Worm (Caenorhabditis elegans): ENCODE data around the gene Y65A5A.24.

Gene Y65A5A.24

ce11 chrIV:16399776-16400368, 6.1 kb downstream of the Y65A5A.24 start, which contains the start of gene Y65A5A.1:
Y65A5A.1 (minus strand) TSS chrIV:16399826.
- no peak for TF ChIP-seq pes-1 (GFP tag; IDR thresholded peaks at IDR 0.05)
- TF ChIP-seq ceh-13 (GFP tag; optimal IDR thresholded peaks at IDR 0.05) = no peak
- TF ChIP-seq aly-1 (tag; optimal IDR thresholded peaks at IDR 0.05) = no peak

- TF ChIP-seq hnd-1 (tag; optimal IDR thresholded peaks at IDR 0.05) = peak; percentile 7
- no peak for TF ChIP-seq ama-1 (optimal IDR thresholded peaks at IDR 0.05)
- peak; percentile 29 for TF ChIP-seq ets-7 (tag; optimal IDR thresholded peaks at IDR 0.05)
- no peak for TF ChIP-seq hmbx-1 (tag; optimal IDR thresholded peaks at IDR 0.05)
- TF ChIP-seq hmg-4 (GFP tag; optimal IDR thresholded peaks at IDR 0.05) = no peak
- TF ChIP-seq ceh-36 (tag; optimal IDR thresholded peaks at IDR 0.05) = no peak
- TF ChIP-seq scrt-1 (GFP tag; IDR thresholded peaks at IDR 0.05) = peak; percentile 65; the same call in 1 of the 2 replicates
- TF ChIP-seq aly-1 (tag; optimal IDR thresholded peaks at IDR 0.05) = peak; percentile 6
- TF ChIP-seq tra-4 (tag; optimal IDR thresholded peaks at IDR 0.05) = no peak
- TF ChIP-seq sea-1 (GFP tag; conservative IDR thresholded peaks at IDR 0.05) = no peak
- TF ChIP-seq flt-1 (GFP tag; IDR thresholded peaks at IDR 0.05) = peak; percentile 50
- peak; percentile 80 for TF ChIP-seq pes-1 (GFP tag; IDR thresholded peaks at IDR 0.05)
- TF ChIP-seq tbx-11 (GFP tag; IDR thresholded peaks at IDR 0.05) = 0 out of 2 replicates have a peak, but pooled peaks have one; percentile 16
- TF ChIP-seq tbx-37 (GFP tag; conservative IDR thresholded peaks at IDR 0.05) = 0 out of 2 replicates have a peak, but pooled peaks have one; percentile 12
- TF ChIP-seq ceh-13 (GFP tag; optimal IDR thresholded peaks at IDR 0.05) = peak; percentile 29
Observed at ce11 chrIV:16400412-16401381, 6.9 kb downstream of the Y65A5A.24 start.

ce11 chrIV:16401428-16401827, 7.7 kb downstream of the Y65A5A.24 start:
- TF ChIP-seq ceh-13 (GFP tag; optimal IDR thresholded peaks at IDR 0.05) (no peak), hmg-4 (GFP tag; optimal IDR thresholded peaks at IDR 0.05) (no peak), pes-1 (GFP tag; IDR thresholded peaks at IDR 0.05) (no peak), ama-1 (optimal IDR thresholded peaks at IDR 0.05) (no peak), tra-4 (tag; optimal IDR thresholded peaks at IDR 0.05) (no peak), aly-1 (tag; optimal IDR thresholded peaks at IDR 0.05) (no peak), flt-1 (GFP tag; IDR thresholded peaks at IDR 0.05) (no peak)

- no peak for TF ChIP-seq tbx-37 (GFP tag; conservative IDR thresholded peaks at IDR 0.05)
- TF ChIP-seq ets-7 (tag; optimal IDR thresholded peaks at IDR 0.05) = peak; percentile 51
Observed at ce11 chrIV:16403283-16403682, 9.5 kb downstream of the Y65A5A.24 start.

DNA sequence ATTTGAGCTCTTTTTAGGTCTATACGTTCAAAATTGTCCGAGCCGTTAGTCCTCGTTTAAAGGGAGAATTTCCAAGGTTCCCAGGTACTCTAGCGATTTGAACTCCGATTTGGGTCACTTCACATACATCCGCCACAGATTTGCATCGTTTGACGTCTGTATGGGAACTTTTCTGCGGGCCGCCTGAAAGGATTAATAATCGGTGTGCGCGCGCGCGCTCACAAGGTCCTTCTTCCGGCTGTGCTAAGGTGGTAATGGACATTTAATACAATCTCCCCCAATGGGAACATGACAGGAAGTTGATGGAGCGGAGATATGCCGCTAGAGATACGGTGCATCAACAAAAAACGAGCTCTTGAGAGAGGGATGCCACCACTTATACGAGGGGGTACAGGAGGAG, 14.0 kb downstream of the Y65A5A.24 start:
- TF ChIP-seq hnd-1 (tag; optimal IDR thresholded peaks at IDR 0.05) = no peak
- TF ChIP-seq ets-7 (tag; optimal IDR thresholded peaks at IDR 0.05) = peak; percentile 63

DNA sequence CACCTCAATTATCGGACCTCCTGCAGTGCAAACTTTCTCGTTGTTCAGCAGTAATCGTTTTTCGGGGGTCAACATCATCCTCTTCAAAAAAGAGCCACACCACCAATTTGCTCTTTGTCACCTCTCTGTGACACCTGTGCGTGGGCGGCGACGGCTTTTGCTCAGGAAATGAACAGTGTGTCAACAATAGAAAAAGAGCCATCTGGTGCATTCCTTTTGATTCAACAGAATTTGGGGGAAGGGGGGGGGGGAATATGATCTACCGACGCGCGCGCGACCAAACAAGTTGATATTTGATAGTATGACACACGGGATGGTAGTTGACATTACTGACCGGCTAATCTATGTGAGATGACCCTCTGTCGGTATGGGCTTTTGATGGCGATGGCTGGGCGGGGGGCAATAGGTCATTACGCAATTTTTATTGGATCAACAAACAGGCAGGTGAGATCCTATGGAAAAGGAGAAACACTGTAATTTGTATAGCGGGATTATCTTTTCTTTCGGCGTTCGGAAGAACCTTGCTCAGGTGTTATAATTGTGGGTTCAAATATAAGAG, 16.4 kb downstream of the Y65A5A.24 start:
- TF ChIP-seq scrt-1 (GFP tag; IDR thresholded peaks at IDR 0.05) = no peak
- 0 out of 2 replicates have a peak, but pooled peaks have one; percentile 17 for TF ChIP-seq flt-1 (GFP tag; IDR thresholded peaks at IDR 0.05)

DNA sequence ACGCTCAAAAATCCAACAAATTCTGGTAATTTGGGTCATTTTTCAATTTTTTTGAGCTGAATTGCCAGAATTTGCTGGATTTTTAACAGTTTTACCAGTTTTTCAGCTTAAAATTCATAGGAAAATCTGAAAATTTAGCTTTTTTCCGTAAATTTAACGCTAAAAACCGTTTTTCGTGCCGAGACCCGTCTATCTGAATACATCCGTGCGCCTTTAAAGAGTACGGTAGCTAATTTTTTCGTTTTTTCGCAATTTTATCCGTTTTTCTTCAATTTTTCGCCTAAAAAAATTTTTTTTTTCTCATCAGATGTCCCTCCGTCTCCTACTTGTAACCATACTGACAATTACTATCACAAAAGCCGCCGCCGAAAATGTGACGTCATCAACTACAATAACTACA, 17.9 kb downstream of the Y65A5A.24 start, which contains the start of gene Y65A5A.2:
Gene Y65A5A.2, plus strand, starts transcription at position 308 of the 400 bp plus-strand sequence.
- TF ChIP-seq ceh-13 (GFP tag; optimal IDR thresholded peaks at IDR 0.05) (no peak), F13C5.2 (tag; optimal IDR thresholded peaks at IDR 0.05) (no peak), ets-7 (tag; optimal IDR thresholded peaks at IDR 0.05) (no peak), aly-1 (tag; optimal IDR thresholded peaks at IDR 0.05) (no peak), hmbx-1 (tag; optimal IDR thresholded peaks at IDR 0.05) (no peak), tbx-11 (GFP tag; IDR thresholded peaks at IDR 0.05) (no peak), B0310.2 (tag; optimal IDR thresholded peaks at IDR 0.05) (no peak), sea-1 (GFP tag; conservative IDR thresholded peaks at IDR 0.05) (no peak), flt-1 (GFP tag; IDR thresholded peaks at IDR 0.05) (no peak), tbx-37 (GFP tag; conservative IDR thresholded peaks at IDR 0.05) (no peak), hmg-4 (GFP tag; optimal IDR thresholded peaks at IDR 0.05) (no peak), ama-1 (optimal IDR thresholded peaks at IDR 0.05) (no peak), pes-1 (GFP tag; IDR thresholded peaks at IDR 0.05) (no peak), ceh-36 (tag; optimal IDR thresholded peaks at IDR 0.05) (no peak), scrt-1 (GFP tag; IDR thresholded peaks at IDR 0.05) (no peak), hnd-1 (tag; optimal IDR thresholded peaks at IDR 0.05) (no peak), tra-4 (tag; optimal IDR thresholded peaks at IDR 0.05) (no peak)

Data from whole organism, early embryonic.